Worm (Caenorhabditis elegans) whole organism, early embryonic: Measurements from ENCODE around the gene Y50E8A.2.

Source experiments
- aly-1 ChIP-seq: sonication (generic microtip); optimal IDR thresholded peaks from 2 replicates; lab custom pipeline; 2016; ENCODE audit warnings: missing genetic modification characterization, missing compliant biosample characterization
- ama-1 ChIP-seq: fragments of 150-350 bp; optimal IDR thresholded peaks from 2 replicates; lab custom pipeline; 2014
- hmbx-1 ChIP-seq: sonication (generic microtip); optimal IDR thresholded peaks from 2 replicates; lab custom pipeline; 2016; ENCODE audit warnings: mild to moderate bottlenecking, missing genetic modification characterization, missing compliant biosample characterization
- pes-1 ChIP-seq: fragments of 200-800 bp; sonication (Bioruptor generic); IDR thresholded peaks from 2 replicates; pipeline ENCODE4 v1.3.6; 2022; ENCODE audit warnings: missing genetic modification reagents, missing genetic modification characterization, missing compliant biosample characterization

DNA sequence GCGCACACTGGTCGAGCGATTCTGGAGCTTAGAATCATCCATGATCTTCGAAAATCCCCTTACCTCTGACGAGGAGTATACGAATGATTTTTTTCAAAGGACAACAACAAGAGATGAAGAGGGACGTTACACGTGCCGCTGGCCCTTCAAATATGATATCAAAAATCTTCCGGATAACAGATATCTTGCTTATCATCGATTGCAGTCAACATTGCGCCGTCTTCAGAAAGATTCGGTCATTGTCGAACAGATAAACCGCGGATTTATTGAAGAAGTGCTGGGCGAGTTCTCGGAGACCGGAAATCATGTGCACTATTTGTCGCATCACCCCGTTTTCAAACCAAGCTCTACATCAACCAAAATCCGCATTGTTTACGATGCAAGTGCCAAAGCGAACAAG, 33.9 kb upstream of the Y50E8A.2 start:
- TF ChIP-seq pes-1 (GFP tag; lab: Robert Waterston, UW), result no peak
- no peak for TF ChIP-seq ama-1
- TF ChIP-seq aly-1 (tag; lab: Kevin White, UChicago), result no peak
- TF ChIP-seq hmbx-1 (tag; lab: Kevin White, UChicago), result no peak
